Worm (Caenorhabditis elegans) whole organism, L3 larva: ENCODE results near the gene grl-20.

Experiments
- aly-2 ChIP-seq: fragments of 150-350 bp; optimal IDR thresholded peaks from 2 replicates; lab custom pipeline; 2014; ENCODE audit warnings: missing biosample characterization, missing genetic modification characterization
- elt-1 ChIP-seq: fragments of 150-350 bp; optimal IDR thresholded peaks from 2 replicates; lab custom pipeline; 2014; ENCODE audit warnings: missing biosample characterization, missing genetic modification characterization
- nhr-11 ChIP-seq: fragments of 150-350 bp; optimal IDR thresholded peaks from 2 replicates; lab custom pipeline; 2014; ENCODE audit warnings: missing biosample characterization, missing genetic modification characterization
- snpc-4 ChIP-seq: fragments of 150-350 bp; optimal IDR thresholded peaks from 2 replicates; lab custom pipeline; 2014; ENCODE audit warnings: missing biosample characterization, missing genetic modification characterization
- unc-39 ChIP-seq: sonication (generic microtip); optimal IDR thresholded peaks from 4 replicates; lab custom pipeline; 2017; ENCODE audit warnings: missing biosample characterization, missing genetic modification characterization

DNA sequence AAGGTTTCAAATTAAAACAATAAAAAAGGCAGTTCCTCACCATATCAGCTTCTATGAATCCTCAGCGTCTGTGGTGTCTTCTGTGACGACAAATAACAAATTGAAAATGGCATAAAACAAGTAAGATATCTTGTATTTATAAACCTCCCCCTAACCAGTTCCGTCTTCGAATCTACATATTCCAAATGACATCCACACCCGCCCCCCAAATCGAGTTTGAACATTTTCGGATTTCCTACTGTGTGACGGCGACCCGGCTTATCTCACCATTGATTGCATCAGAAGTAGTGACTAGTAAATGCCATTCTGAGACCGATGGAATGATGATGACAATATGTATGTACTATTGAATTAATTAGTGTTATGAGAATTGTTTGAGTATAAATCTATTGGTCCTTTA is at the start of gene grl-20:
- TF ChIP-seq nhr-11 (no peak), aly-2 (no peak), snpc-4 (no peak), unc-39 (tag; lab: Kevin White, UChicago) (no peak), elt-1 (tag; lab: Kevin White, UChicago) (no peak)
